Worm (Caenorhabditis elegans) whole organism, L3 larva: ENCODE data around the gene F11A10.5.

Experiments used
- R02D3.7 ChIP-seq: fragments of 150-350 bp; optimal IDR thresholded peaks from 2 replicates; lab custom pipeline; 2014; ENCODE audit warnings: missing biosample characterization, missing genetic modification characterization
- ZK546.5 ChIP-seq: sonication (generic microtip); optimal IDR thresholded peaks from 2 replicates; lab custom pipeline; 2017; ENCODE audit warnings: missing biosample characterization, missing genetic modification characterization
- aly-2 ChIP-seq: fragments of 150-350 bp; optimal IDR thresholded peaks from 2 replicates; lab custom pipeline; 2014; ENCODE audit warnings: missing biosample characterization, missing genetic modification characterization
- ceh-28 ChIP-seq: fragments of 150-350 bp; optimal IDR thresholded peaks from 2 replicates; lab custom pipeline; 2014; ENCODE audit warnings: missing biosample characterization, missing genetic modification reagents, missing genetic modification characterization
- ceh-9 ChIP-seq: sonication (generic microtip); optimal IDR thresholded peaks from 2 replicates; lab custom pipeline; 2018; ENCODE audit warnings: missing biosample characterization, missing genetic modification characterization
- egl-27 ChIP-seq: sonication (generic microtip); optimal IDR thresholded peaks from 4 replicates; lab custom pipeline; 2017; ENCODE audit warnings: missing biosample characterization, missing genetic modification reagents, missing genetic modification characterization
- elt-2 ChIP-seq: sonication (generic microtip); optimal IDR thresholded peaks from 2 replicates; lab custom pipeline; 2016; ENCODE audit warnings: missing genetic modification reagents, mild to moderate bottlenecking, missing genetic modification characterization, missing compliant biosample characterization
- fkh-10 ChIP-seq: sonication (generic microtip); optimal IDR thresholded peaks from 2 replicates; lab custom pipeline; 2017; ENCODE audit warnings: missing biosample characterization, missing genetic modification reagents, missing genetic modification characterization
- fkh-2 ChIP-seq: fragments of 150-350 bp; optimal IDR thresholded peaks from 2 replicates; lab custom pipeline; 2014; ENCODE audit warnings: missing biosample characterization, missing genetic modification reagents, missing genetic modification characterization
- fos-1 ChIP-seq: fragments of 150-350 bp; optimal IDR thresholded peaks from 2 replicates; lab custom pipeline; 2014; ENCODE audit warnings: missing biosample characterization, missing genetic modification characterization
- hmg-11 ChIP-seq: sonication (generic microtip); optimal IDR thresholded peaks from 2 replicates; lab custom pipeline; 2016; ENCODE audit warnings: missing genetic modification characterization, missing compliant biosample characterization
- jun-1 ChIP-seq: fragments of 150-350 bp; optimal IDR thresholded peaks from 2 replicates; lab custom pipeline; 2014; ENCODE audit warnings: missing biosample characterization, missing genetic modification reagents, missing genetic modification characterization
- lin-39 ChIP-seq: fragments of 150-350 bp; optimal IDR thresholded peaks from 2 replicates; lab custom pipeline; 2018; ENCODE audit warnings: missing biosample characterization, missing genetic modification reagents, missing genetic modification characterization
- lsy-12 ChIP-seq: sonication (generic microtip); optimal IDR thresholded peaks from 2 replicates; lab custom pipeline; 2016; ENCODE audit warnings: mild to moderate bottlenecking, missing genetic modification characterization, missing compliant biosample characterization
- mdl-1 ChIP-seq: fragments of 150-350 bp; optimal IDR thresholded peaks from 2 replicates; lab custom pipeline; 2014; ENCODE audit warnings: missing biosample characterization, missing genetic modification characterization
- mml-1 ChIP-seq: fragments of 150-350 bp; sonication (generic microtip); optimal IDR thresholded peaks from 3 replicates; lab custom pipeline; 2014; ENCODE audit warnings: missing biosample characterization, missing genetic modification characterization
- nfya-1 ChIP-seq: sonication (generic microtip); optimal IDR thresholded peaks from 2 replicates; lab custom pipeline; 2017; ENCODE audit warnings: missing genetic modification characterization, mild to moderate bottlenecking, missing compliant biosample characterization, antibody characterized with exemption, moderate library complexity; ENCODE audit not compliant: insufficient read depth
- nhr-12 ChIP-seq: fragments of 150-350 bp; optimal IDR thresholded peaks from 2 replicates; lab custom pipeline; 2014; ENCODE audit warnings: missing biosample characterization, missing genetic modification characterization
- nhr-23 ChIP-seq: fragments of 150-350 bp; optimal IDR thresholded peaks from 2 replicates; lab custom pipeline; 2014; ENCODE audit warnings: missing biosample characterization, missing genetic modification reagents, missing genetic modification characterization
- nhr-237 ChIP-seq: fragments of 150-350 bp; optimal IDR thresholded peaks from 2 replicates; lab custom pipeline; 2014; ENCODE audit warnings: missing biosample characterization, missing genetic modification characterization
- nhr-43 ChIP-seq: sonication (generic microtip); optimal IDR thresholded peaks from 2 replicates; lab custom pipeline; 2016; ENCODE audit warnings: mild to moderate bottlenecking, missing genetic modification characterization, missing compliant biosample characterization; ENCODE audit not compliant: poor library complexity, severe bottlenecking
- nhr-76 ChIP-seq: fragments of 150-350 bp; sonication (generic microtip); optimal IDR thresholded peaks from 5 replicates; lab custom pipeline; 2014; ENCODE audit warnings: missing biosample characterization, missing genetic modification characterization
- pha-4 ChIP-seq: fragments of 150-350 bp; optimal IDR thresholded peaks from 2 replicates; lab custom pipeline; 2014; ENCODE audit warnings: missing biosample characterization, missing genetic modification reagents, missing genetic modification characterization
- pqm-1 ChIP-seq: fragments of 150-350 bp; optimal IDR thresholded peaks from 2 replicates; lab custom pipeline; 2017; ENCODE audit warnings: missing biosample characterization, missing genetic modification characterization, inconsistent platforms
- unc-39 ChIP-seq: sonication (generic microtip); optimal IDR thresholded peaks from 4 replicates; lab custom pipeline; 2017; ENCODE audit warnings: missing biosample characterization, missing genetic modification characterization
- unc-62 ChIP-seq: fragments of 150-350 bp; sonication (generic microtip); optimal IDR thresholded peaks from 4 replicates; lab custom pipeline; 2014; ENCODE audit warnings: missing biosample characterization, missing genetic modification reagents, missing genetic modification characterization
- zag-1 ChIP-seq: fragments of 150-350 bp; optimal IDR thresholded peaks from 2 replicates; lab custom pipeline; 2014; ENCODE audit warnings: missing biosample characterization, missing genetic modification characterization
- ztf-4 ChIP-seq: fragments of 150-350 bp; optimal IDR thresholded peaks from 2 replicates; lab custom pipeline; 2014; ENCODE audit warnings: missing biosample characterization, missing genetic modification characterization

The F11A10.5 gene

DNA sequence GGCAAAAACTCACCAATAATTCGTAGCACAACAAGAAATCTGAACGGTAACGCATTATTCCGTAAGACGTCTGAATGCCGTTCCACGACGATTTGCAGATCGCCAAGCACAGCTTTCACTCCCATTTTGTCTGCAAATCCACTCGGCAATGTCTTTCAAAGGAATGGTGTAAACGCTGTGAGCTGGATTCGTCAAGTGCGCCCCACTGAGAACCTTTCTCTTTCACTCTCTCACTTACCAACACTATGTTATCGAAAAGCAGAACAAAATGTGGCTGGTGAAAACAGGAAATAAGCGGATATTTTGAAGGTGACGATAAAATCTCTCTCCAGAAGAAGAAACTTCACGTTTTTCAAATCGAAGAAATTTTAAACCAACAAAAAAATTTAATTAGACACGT lies 5.0 kb upstream of the F11A10.5 start (continued):
- TF ChIP-seq aly-2 (no peak), nhr-12 (tag; lab: Kevin White, UChicago) (no peak)

DNA sequence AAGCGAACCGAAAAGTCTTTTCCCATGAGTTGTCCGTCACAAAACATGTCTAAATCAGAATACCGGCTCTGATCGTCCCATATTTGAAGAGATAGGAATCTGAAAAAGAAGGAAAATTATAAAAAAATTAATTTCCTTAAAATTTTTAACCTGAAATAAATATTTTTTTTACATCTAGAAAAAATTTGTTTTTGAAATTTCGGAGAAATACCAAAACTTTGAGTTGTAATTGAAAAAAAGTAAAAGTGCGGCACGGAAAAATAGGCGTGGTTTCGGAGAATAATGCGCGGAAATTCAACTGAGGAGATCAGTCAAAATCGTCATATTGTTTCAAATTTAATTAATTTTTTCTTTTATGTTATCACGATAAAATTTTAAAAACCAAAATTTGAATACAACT lies 4.4 kb upstream of the F11A10.5 start, which contains the start of gene F11A10.6:
TSS of gene F11A10.6 (minus strand) at position 101 of the 400 bp plus-strand sequence.
- TF ChIP-seq pha-4 (tag; lab: Kevin White, UChicago) = no peak
- TF ChIP-seq unc-39 (tag; lab: Kevin White, UChicago) = no peak
- TF ChIP-seq mdl-1 (tag; lab: Kevin White, UChicago) = no peak
- TF ChIP-seq egl-27 (tag; lab: Kevin White, UChicago) = no peak
- no peak for TF ChIP-seq zag-1 (tag; lab: Kevin White, UChicago)
- no peak for TF ChIP-seq fkh-10 (GFP tag; lab: Kevin White, UChicago)
- no peak for TF ChIP-seq nhr-43 (tag; lab: Kevin White, UChicago)

DNA sequence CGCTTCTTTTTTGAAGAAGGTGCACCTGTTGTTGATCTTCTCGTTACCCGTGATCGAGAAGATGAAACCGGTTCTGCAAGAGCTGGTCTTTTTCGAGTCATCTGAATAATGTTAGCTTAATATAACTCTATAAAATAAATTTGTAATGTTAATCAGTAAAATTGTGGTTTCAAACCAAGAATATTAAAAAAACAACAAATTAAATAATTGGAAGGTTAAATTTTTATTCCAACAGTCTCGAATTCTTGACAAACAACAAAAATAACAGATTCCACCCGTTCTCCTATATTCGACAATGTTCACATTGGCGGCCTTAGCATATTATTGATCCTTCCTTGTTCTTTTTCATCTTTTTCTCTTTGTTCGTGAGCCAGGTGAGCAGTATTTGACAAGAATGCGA lies 1.8 kb upstream of the F11A10.5 start, which contains the start of gene mig-32:
TSS of gene mig-32 (minus strand) at position 101 of the 400 bp plus-strand sequence.
- no peak for TF ChIP-seq lin-39 (tag; lab: Kevin White, UChicago)

DNA sequence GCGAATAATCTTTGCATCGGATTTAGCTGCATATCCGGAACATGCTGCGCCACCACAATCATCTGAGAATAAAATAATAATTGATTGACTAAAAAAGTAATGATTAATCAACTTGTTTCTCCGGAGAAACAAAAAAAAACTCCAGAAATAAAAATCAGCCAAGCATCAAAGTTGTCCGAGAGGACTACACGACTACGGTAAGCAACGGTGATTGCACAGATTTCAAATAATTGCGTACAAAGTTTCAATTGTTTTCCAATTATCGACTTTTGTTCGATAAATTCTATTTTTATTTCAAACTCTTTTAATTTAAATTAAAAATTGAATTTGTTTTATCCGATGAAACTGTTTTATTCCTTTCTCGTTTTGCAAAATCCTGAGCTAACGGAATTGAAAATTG lies 535 bp upstream of the F11A10.5 start, which contains the start of gene cpsf-4:
TSS of gene cpsf-4 (minus strand) at position 62 of the 400 bp plus-strand sequence.
- TF ChIP-seq jun-1 (tag; lab: Kevin White, UChicago) (no peak), ceh-28 (no peak), fkh-2 (tag; lab: Kevin White, UChicago) (no peak)

DNA sequence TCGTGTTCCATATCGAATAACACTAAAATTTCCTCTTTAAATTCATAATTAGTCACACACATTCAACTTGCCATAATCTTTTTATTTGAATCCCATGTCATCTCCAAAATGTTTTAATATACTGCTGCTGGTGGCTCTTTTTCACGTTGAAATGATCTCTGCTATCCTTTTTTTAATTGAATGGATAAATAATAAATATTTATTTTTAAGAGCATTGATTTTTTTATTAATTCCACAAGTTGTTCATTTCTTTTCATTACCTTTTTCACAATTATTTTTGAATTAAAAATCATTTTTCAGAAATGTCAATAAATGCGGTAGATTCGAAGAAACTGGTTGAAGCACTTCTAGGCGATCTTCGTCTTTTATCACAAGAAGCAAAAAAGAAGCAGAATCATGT lies 2.6 kb downstream of the F11A10.5 start, which contains the start of gene mon-2:
TSS of gene mon-2 (plus strand) at position 301 of the 400 bp plus-strand sequence.
- TF ChIP-seq ZK546.5 (tag; lab: Kevin White, UChicago) (no peak), ceh-9 (tag; lab: Kevin White, UChicago) (no peak)
- TF ChIP-seq, all 47 proteins: peak for 0

DNA sequence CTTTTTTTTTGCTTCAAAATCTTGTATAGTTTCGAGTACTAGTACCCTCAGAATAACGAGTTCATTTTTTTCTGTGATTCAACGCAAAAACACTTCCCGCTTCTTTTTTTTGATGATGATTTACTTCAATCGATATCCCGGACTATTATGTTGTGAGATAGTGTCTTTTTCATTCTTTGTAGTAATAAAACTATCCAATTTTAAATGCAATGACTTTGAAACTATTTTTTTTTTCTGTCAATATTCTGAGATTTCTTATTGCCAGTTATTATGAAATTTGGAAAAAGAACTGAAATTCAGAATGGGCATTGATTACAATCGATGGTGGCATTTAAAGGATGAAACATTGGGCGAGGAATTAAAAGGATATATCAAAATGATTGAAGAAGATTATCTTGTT lies 11.6 kb downstream of the F11A10.5 start, which contains the start of gene M18.3:
TSS of gene M18.3 (plus strand) at position 301 of the 400 bp plus-strand sequence.
- TF ChIP-seq egl-27 (tag; lab: Kevin White, UChicago) (no peak), elt-2 (no peak), ceh-28 (no peak)

DNA sequence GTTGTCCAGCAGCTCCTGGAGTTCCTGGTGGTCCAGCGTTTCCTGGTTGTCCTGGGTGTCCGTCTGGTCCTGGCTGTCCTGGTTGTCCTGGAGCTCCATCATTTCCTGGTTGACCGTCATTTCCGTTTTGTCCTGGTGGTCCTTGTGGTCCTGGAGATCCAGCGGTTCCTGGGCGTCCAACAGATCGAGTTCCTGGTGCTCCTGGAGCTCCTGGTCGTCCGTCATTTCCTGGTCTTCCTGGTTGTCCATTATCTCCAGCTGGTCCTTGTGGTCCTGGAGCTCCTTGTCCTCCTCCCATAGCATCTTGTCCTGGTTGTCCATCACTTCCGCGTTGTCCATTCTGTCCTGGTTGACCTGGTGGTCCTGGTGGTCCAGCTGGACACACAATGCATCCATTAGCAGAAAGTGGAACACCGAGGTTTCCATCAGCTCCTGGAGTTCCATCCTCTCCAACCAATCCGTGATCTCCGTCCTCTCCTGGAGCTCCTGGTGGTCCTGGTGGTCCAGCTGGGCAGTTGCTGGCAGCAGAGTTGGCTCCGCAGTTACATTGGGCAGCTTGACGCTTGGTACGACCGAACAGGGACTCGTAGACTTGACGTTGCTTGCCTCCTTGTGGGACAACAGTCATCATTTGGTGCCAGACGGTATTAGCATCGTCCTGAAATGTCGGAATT lies 15.2 kb downstream of the F11A10.5 start:
- TF ChIP-seq nhr-76 (tag; lab: Kevin White, UChicago) (no peak), pqm-1 (tag; lab: Kevin White, UChicago) (no peak), unc-39 (tag; lab: Kevin White, UChicago) (no peak), ceh-28 (no peak), nhr-23 (tag; lab: Kevin White, UChicago) (no peak)

DNA sequence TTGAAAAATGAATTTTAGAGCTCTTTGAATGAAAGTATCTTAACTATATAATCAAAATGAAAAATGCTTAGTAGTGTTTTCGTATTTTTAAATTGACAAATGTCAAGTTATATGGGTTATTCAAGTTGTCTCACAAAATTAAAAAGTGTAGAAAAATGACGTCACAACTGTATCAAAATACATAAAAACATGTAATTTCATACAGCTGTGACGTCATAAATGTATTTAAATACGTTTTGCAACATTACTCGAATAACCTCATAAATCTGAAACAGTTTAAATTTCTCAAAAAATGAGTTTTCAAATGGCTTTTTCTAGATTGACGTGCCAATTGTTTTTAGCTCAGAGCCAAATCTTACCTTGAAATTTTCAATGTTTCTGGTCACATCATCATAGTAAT lies 15.8 kb downstream of the F11A10.5 start:
- no peak for TF ChIP-seq hmg-11
- no peak for TF ChIP-seq elt-2

DNA sequence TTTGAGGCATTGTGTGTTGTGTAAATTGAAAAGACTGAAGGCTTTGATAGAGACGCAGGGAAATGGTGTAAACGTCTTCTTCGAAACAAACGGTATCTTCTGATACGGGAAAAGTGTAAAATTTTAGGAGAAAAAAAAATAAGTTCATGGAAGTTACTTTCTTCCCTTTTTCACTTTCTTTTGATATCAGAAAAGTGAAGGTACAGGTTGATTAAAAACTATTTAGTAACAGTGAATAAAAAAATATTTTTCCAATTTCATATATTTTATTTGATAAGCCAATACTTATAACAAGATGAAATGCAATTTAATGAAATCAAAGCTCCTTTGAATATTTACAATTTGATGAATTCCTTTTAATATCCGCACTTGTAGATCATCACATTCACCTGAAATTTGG lies 16.4 kb downstream of the F11A10.5 start, which contains the start of gene col-129:
TSS of gene col-129 (minus strand) at position 101 of the 400 bp plus-strand sequence.
- TF ChIP-seq fos-1 (tag; lab: Kevin White, UChicago) = no peak
- TF ChIP-seq R02D3.7 (tag; lab: Kevin White, UChicago) = no peak
- TF ChIP-seq mml-1 (tag; lab: Kevin White, UChicago) = no peak
- TF ChIP-seq unc-62 (GFP tag; lab: Kevin White, UChicago) = no peak
- no peak for TF ChIP-seq lsy-12 (tag; lab: Kevin White, UChicago)
- TF ChIP-seq nhr-237 (tag; lab: Kevin White, UChicago) = no peak
- no peak for TF ChIP-seq ztf-4 (tag; lab: Kevin White, UChicago)
- no peak for TF ChIP-seq nfya-1 (tag; lab: Kevin White, UChicago)
